Worm (Caenorhabditis elegans): ENCODE results near the gene paf-2.

The paf-2 gene

ce11 chrX:4248417-4248816 lies 49.1 kb downstream of the paf-2 start (continued):
- TF ChIP-seq snpc-1.2 (GFP tag; IDR thresholded peaks at IDR 0.05): no peak
- TF ChIP-seq php-3 (GFP tag; IDR thresholded peaks at IDR 0.05): peak; percentile 94
- TF ChIP-seq dve-1 (tag; optimal IDR thresholded peaks at IDR 0.05; ENCODE audit: insufficient read depth): peak; percentile 83
- TF ChIP-seq tag-97 (GFP tag; IDR thresholded peaks at IDR 0.05): no peak
- TF ChIP-seq nhr-28 (tag; optimal IDR thresholded peaks at IDR 0.05): peak; percentile 42
- TF ChIP-seq nhr-25 (tag; optimal IDR thresholded peaks at IDR 0.05; ENCODE audit: borderline replicate concordance, insufficient read depth): no peak
- TF ChIP-seq daf-12 (tag; optimal IDR thresholded peaks at IDR 0.05): no peak
- TF ChIP-seq Y105C5A.15 (GFP tag; IDR thresholded peaks at IDR 0.05): no peak
- TF ChIP-seq cey-2 (tag; optimal IDR thresholded peaks at IDR 0.05; ENCODE audit: borderline replicate concordance, insufficient read depth): no peak
- TF ChIP-seq D1046.2 (GFP tag; IDR thresholded peaks at IDR 0.05): no peak
- no peak for TF ChIP-seq Y5F2A.4 (GFP tag; optimal IDR thresholded peaks at IDR 0.05)
- TF ChIP-seq madf-5 (GFP tag; IDR thresholded peaks at IDR 0.05): no peak
- TF ChIP-seq hlh-11 (tag; optimal IDR thresholded peaks at IDR 0.05): peak; percentile 63
- TF ChIP-seq mdl-1 (tag; optimal IDR thresholded peaks at IDR 0.05): no peak
- no peak for TF ChIP-seq lim-7 (GFP tag; IDR thresholded peaks at IDR 0.05)
- no peak for TF ChIP-seq mes-2 (tag; optimal IDR thresholded peaks at IDR 0.05; ENCODE audit: poor library complexity, severe bottlenecking)
- TF ChIP-seq nhr-102 (tag; optimal IDR thresholded peaks at IDR 0.05): peak; percentile 31

ce11 chrX:4246867-4247591 lies 50.5 kb downstream of the paf-2 start, which contains the start of gene F48D6.4:
Gene F48D6.4, minus strand, starts transcription at chrX:4247212.
- TF ChIP-seq php-3 (GFP tag; IDR thresholded peaks at IDR 0.05) (peak; percentile 50; the same call in 1 of the 2 replicates), mdt-29 (GFP tag; IDR thresholded peaks at IDR 0.05) (no peak), hif-1 (tag; optimal IDR thresholded peaks at IDR 0.05) (peak in 1 of 2 experiments; percentile 34), dve-1 (tag; optimal IDR thresholded peaks at IDR 0.05; ENCODE audit: insufficient read depth) (peak; percentile 56), mes-2 (tag; optimal IDR thresholded peaks at IDR 0.05; ENCODE audit: poor library complexity, severe bottlenecking) (peak; percentile 4), jun-1 (tag; optimal IDR thresholded peaks at IDR 0.05) (no peak), pqm-1 (tag; optimal IDR thresholded peaks at IDR 0.05) (no peak), daf-16 (GFP tag; optimal IDR thresholded peaks at IDR 0.05) (no peak), daf-16 (tag; optimal IDR thresholded peaks at IDR 0.05) (peak; percentile 61), set-16 (GFP tag; IDR thresholded peaks at IDR 0.05) (0 out of 2 replicates have a peak, but pooled peaks have one; percentile 16), ceh-82 (tag; optimal IDR thresholded peaks at IDR 0.05) (no peak), ama-1 (optimal IDR thresholded peaks at IDR 0.05) (peak; percentile 85), tra-1 (GFP tag; IDR thresholded peaks at IDR 0.05) (0 out of 2 replicates have a peak, but pooled peaks have one; percentile 20), unc-62 (GFP tag; optimal IDR thresholded peaks at IDR 0.05 in 1 of 2) (peak in 1 of 2 experiments; percentile 42), unc-62 (tag; optimal IDR thresholded peaks at IDR 0.05) (no peak), hlh-11 (tag; optimal IDR thresholded peaks at IDR 0.05) (peak; percentile 53)

- peak; percentile 38 for TF ChIP-seq nhr-102 (tag; optimal IDR thresholded peaks at IDR 0.05)
- 0 out of 2 replicates have a peak, but pooled peaks have one; percentile 7 for TF ChIP-seq hmg-1.1 (GFP tag; IDR thresholded peaks at IDR 0.05)
- no peak for TF ChIP-seq zfp-2 (tag; optimal IDR thresholded peaks at IDR 0.05)
- no peak for TF ChIP-seq lir-3 (tag; optimal IDR thresholded peaks at IDR 0.05)
- peak; percentile 23 for TF ChIP-seq zip-2 (tag; optimal IDR thresholded peaks at IDR 0.05)
- no peak for TF ChIP-seq duxl-1 (tag; optimal IDR thresholded peaks at IDR 0.05; ENCODE audit: poor library complexity)
- TF ChIP-seq mes-2 (tag; optimal IDR thresholded peaks at IDR 0.05; ENCODE audit: poor library complexity, severe bottlenecking): peak; percentile 52
- no peak for TF ChIP-seq vab-7 (GFP tag; IDR thresholded peaks at IDR 0.05)
- no peak for TF ChIP-seq aly-2 (tag; optimal IDR thresholded peaks at IDR 0.05)
- no peak for TF ChIP-seq skn-1 (tag; optimal IDR thresholded peaks at IDR 0.05)
- peak; percentile 57; the same call in 1 of the 2 replicates for TF ChIP-seq php-3 (GFP tag; IDR thresholded peaks at IDR 0.05)
- TF ChIP-seq lim-7 (GFP tag; IDR thresholded peaks at IDR 0.05): 0 out of 2 replicates have a peak, but pooled peaks have one; percentile 54
- TF ChIP-seq madf-9 (GFP tag; conservative IDR thresholded peaks at IDR 0.05): no peak
- TF ChIP-seq daf-12 (tag; optimal IDR thresholded peaks at IDR 0.05): no peak
- TF ChIP-seq nhr-6 (tag; optimal IDR thresholded peaks at IDR 0.05): no peak
- TF ChIP-seq lsy-2 (tag; optimal IDR thresholded peaks at IDR 0.05): no peak
- peak; percentile 18 for TF ChIP-seq nhr-28 (tag; optimal IDR thresholded peaks at IDR 0.05)
- peak; percentile 38; the same call in 1 of the 2 replicates for TF ChIP-seq nhr-41 (GFP tag; IDR thresholded peaks at IDR 0.05)
- TF ChIP-seq Y48G9A.11 (GFP tag; IDR thresholded peaks at IDR 0.05): no peak
- peak; percentile 40 for TF ChIP-seq nhr-10 (tag; optimal IDR thresholded peaks at IDR 0.05)
- TF ChIP-seq ceh-82 (tag; optimal IDR thresholded peaks at IDR 0.05): no peak
- TF ChIP-seq unc-39 (tag; optimal IDR thresholded peaks at IDR 0.05): no peak
- TF ChIP-seq attf-4 (tag; optimal IDR thresholded peaks at IDR 0.05): no peak
- TF ChIP-seq tra-1 (GFP tag; IDR thresholded peaks at IDR 0.05): no peak
Measured at ce11 chrX:4246237-4246697, 51.3 kb downstream of the paf-2 start.

Measured in whole organism, L4 larva.